Fruit fly (Drosophila melanogaster): Measurements from ENCODE around the gene CG6118.

DNA sequence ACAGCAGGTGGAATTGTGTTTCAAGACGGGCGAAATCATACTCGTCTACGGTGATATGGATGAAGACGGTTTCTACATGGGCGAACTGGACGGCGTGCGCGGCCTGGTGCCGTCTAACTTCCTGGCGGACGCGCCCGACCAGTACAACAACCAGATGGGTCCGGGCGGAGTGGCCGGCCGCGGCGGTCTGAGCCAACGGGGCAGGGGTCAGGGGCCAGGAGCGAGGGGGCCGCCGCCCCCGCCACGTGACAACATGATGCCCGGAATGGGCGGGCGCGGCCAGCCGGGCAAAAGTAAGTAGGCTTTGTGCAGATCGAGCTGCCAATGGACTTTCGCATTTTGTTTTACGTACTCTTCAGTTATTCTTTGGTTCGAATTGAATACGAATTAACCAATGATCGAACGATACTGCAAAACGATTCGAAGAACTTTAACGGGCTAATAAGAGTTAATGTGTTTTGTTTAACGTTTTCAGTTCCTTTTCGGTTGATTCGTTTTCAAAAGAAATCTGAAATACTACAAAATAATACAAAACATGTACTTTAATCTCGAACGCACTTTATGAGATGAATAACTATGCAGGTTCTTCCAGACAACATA is 41.2 kb downstream of the CG6118 start:
- TF ChIP-seq D1 (tag; optimal IDR thresholded peaks at IDR 0.05) (no peak), gl (tag; optimal IDR thresholded peaks at IDR 0.05) (no peak), CG17806 (tag; optimal IDR thresholded peaks at IDR 0.05) (no peak), CG9948 (tag; optimal IDR thresholded peaks at IDR 0.05) (no peak), Pif1A (GFP tag; optimal IDR thresholded peaks at IDR 0.05) (no peak), fd96Ca (GFP tag; IDR thresholded peaks at IDR 0.05) (no peak), Ets98B (GFP tag; IDR thresholded peaks at IDR 0.05) (no peak), CG4496 (GFP tag; IDR thresholded peaks at IDR 0.05) (no peak), EcR (GFP tag; optimal IDR thresholded peaks at IDR 0.05) (no peak), CG8301 (tag; optimal IDR thresholded peaks at IDR 0.05) (no peak)

Measured in whole organism, pupa.